Fruit fly (Drosophila melanogaster): ENCODE measurements around the gene Ilp4.
"Not testable (repeated sequence)": the region's sequence is repeated elsewhere in the genome, so short reads cannot be mapped to it uniquely, and the experiment has no call there.

Gene Ilp4

DNA sequence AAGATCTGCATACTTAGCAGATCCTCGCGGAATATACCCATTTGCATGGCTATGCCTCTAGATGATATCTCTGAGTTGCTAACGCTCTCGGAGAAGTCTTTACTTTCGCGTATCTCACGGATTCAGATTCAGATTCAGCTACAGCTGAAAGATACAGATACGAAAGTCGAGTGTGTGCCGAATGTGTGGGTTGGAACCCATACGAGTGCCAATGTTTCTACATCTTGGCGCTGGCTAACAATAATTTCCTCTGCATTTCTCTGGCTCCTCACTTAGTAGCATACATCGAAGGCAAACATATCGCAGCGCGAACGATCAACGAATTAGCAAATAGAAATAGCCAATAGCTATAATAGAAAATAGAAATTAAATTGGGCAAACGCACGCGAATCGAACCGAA lies 25.1 kb upstream of the Ilp4 start:
- TF ChIP-seq noc (tag; optimal IDR thresholded peaks at IDR 0.05) = no peak

DNA sequence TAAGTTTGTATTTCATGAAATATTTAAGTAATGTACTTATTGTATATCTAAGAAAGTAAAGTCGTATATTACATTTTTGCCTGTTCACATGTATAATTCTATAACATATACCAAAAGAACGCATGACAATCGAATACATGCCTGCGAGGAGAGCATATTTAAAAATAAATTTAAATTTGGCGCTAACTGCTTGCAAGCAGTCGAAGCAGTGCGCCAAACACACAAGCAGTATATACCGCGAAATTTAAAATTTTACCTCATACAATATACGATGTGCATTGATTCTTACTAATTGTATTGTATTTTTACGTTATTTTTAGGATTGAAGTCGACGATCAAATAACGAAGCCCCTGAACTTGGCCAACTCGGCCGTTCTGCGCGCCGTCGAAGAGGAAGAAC lies 20.2 kb upstream of the Ilp4 start:
- TF ChIP-seq noc (tag; optimal IDR thresholded peaks at IDR 0.05) = no peak

DNA sequence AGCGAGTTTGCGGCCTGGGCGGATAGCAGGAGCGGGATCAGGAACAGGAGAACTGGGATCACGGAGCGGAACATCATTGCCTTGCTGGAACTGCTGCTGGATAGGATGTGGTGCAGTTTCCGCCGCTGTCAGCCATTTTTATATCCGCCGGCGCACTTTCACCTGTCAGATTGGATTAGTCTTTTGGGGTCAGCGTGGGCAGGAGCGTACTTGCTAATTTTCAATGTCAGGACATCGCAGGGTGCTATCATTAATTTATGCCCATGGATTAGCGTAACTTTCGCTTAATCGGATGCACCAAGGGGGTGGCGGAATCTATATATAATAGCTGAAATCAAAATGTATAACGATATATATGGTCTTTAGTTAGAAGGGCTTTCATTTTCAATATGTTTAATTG lies 19.7 kb upstream of the Ilp4 start, which contains the start of gene Ilp5:
TSS of gene Ilp5 (minus strand) at position 101 of the 400 bp plus-strand sequence.
- no peak for TF ChIP-seq noc (tag; optimal IDR thresholded peaks at IDR 0.05)

DNA sequence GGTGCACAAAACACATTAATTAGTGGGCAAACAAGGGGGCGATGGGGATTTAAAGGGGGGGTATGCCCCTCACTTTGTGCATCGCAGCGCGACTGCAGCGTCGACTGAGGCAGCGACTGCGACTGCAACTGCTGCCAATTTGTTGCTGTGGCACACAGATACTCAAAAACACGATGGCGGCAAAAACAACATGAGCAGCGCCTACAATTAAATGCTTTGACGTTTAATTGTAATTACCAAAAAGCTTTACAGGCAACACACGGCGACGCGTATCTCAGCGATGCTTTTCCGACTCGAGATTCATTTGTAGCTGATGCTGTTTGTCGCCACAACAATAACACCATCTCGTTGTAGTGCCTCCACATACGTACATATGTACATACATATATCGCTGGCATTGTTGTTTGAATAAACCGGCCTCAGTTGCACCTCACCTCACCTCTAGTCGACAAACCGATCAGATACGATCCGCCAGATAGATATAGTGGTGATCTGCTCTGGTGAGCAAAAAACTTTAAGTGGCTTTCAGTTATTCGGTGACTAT lies 17.1 kb upstream of the Ilp4 start:
- TF ChIP-seq noc (tag; optimal IDR thresholded peaks at IDR 0.05) = no peak

DNA sequence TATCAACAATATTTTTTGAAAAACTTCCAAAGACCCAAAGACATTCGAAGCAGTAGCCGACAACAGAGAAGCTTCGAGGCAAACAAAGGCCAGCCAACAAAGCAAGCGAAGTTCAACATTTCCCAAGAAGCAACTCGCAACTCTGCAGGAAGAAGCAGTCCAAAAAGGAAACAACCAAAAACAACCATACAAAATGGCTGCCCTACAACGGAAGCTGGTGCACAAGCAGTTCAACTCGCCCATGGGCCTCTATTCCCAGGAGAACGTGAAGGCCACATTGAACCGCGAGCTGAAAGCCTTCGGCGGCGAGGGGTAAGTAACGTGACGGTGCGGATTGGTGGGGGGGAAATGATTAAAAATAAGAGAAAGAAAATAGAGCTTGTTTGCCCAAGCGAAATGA lies 16.2 kb upstream of the Ilp4 start:
- TF ChIP-seq noc (tag; optimal IDR thresholded peaks at IDR 0.05) = no peak

DNA sequence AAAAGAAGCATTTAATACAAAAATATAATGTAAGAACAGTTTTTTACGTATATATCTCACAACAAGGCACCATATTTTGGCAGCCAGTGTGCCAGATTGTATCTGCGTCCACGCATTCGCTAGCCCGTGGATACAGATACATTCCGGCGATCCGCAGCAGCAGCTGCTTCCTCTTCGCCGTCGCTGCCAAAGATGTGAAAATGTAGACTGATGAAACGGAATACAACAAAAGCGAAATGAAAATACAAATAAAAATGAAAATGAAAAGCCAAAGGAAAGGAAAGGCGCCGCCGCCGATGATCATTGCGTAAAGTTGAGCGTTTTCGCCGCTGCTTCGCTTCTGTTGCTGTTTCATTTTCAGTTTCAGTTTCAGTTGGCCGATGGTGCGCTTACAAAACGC lies 11.6 kb upstream of the Ilp4 start:
- TF ChIP-seq noc (tag; optimal IDR thresholded peaks at IDR 0.05) = no peak

DNA sequence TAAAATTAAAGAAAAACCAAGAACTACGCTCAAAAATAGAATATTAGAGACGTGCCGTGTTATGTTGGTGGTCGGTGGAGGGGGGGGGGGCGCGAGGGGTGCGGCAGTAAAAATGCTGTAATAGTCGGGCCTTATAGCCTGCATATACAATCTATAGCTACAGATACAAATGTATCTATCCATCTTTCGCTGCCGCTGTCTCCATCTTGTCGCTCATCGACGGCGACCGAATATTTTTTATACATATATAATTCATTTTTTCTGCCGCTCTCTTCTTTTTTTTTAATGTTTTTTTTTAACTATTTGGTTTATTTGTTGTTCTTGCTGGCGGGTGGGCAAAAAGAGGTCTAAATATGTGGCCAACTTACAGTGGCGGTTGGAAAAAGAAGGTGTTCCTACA lies 10.6 kb upstream of the Ilp4 start:
- no peak for TF ChIP-seq noc (tag; optimal IDR thresholded peaks at IDR 0.05)

DNA sequence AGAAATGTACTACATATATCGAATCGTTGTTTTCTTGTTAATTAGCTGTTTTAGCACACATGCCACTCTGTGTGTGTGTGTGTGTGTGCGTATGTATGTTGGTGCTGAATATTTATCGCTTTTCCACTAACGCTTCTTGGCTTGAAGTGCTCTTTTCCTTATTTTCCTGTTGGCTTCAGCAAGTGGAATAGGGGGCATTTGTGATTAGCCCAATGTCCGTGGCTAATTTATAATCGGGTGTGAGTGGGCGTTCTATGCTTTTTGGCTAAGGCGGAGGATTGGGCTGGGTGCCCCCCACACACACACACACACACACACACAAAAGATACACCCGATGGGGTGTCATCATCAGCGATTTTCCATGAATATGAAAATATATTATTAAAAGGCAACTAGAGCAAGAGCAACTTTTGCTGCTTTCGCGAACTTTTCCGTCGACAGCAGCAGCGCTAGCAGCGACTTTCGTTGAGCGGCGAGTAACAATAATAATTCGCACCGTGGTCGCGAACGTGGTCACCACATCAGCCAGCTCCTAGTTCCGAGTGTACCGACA lies 9.4 kb upstream of the Ilp4 start, which contains the start of gene CG43897:
TSS of gene CG43897 (plus strand) at position 503 of the 553 bp plus-strand sequence.
- no peak for TF ChIP-seq noc (tag; optimal IDR thresholded peaks at IDR 0.05)

DNA sequence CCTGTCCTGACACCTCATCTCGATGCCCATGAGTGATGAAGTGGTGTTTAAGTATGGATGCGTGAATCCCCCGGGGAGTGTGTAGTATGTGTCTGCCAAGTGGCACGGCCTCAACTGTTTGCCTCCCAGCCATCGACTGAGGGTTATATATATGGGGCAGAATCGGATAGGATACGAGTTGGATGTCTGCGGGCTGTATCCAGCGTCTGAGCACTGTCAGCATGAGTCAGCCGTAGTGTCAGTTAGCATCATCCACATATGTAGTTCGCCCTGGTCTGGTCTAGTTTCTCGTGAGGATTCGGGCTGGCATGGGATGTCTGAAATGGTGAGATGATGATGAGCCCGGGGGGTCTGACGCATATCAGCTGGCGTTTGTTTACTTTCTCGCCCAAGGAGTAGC lies 2.0 kb downstream of the Ilp4 start, which contains the start of gene Ilp3:
TSS of gene Ilp3 (minus strand) at position 101 of the 400 bp plus-strand sequence.
- TF ChIP-seq noc (tag; optimal IDR thresholded peaks at IDR 0.05) = no peak

DNA sequence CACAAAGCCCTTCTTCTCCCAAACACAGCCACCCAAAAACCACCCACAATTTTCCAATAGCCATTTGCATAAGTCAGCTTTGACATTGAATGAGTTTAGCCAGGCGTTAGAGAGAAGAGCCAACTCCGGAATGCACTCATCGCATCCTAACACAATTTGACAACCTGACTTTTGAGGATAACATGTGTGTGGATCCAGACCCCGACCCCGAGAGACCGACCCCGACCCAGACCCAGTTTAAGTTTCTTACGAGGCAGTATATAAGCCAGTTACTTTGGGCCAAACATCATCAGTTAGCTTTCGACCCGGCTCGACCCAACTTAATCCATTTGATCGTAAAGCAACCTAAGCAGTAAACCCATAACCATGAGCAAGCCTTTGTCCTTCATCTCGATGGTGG lies 4.7 kb downstream of the Ilp4 start, which contains the start of gene Ilp2:
TSS of gene Ilp2 (plus strand) at position 301 of the 400 bp plus-strand sequence.
- TF ChIP-seq noc (tag; optimal IDR thresholded peaks at IDR 0.05) = no peak

DNA sequence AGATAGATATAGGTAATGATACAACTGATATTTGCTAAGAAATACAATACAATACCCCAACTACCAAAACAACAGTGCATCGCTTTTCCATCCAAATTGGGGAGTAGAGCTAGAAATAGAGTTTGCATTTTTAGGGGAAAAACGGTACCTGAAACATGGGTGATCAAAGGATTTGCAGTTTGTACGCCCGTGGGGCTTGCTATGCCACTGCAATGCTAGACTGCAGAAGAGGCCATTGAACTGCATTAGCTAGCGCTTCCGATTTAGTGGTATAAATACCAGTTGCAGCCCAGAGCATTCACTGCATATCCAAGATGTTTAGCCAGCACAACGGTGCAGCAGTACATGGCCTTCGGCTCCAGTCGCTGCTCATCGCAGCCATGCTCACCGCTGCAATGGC lies 5.9 kb downstream of the Ilp4 start, which contains the start of gene Ilp1:
TSS of gene Ilp1 (plus strand) at position 301 of the 400 bp plus-strand sequence.
- not testable (repeated sequence) for TF ChIP-seq noc (tag; optimal IDR thresholded peaks at IDR 0.05)

DNA sequence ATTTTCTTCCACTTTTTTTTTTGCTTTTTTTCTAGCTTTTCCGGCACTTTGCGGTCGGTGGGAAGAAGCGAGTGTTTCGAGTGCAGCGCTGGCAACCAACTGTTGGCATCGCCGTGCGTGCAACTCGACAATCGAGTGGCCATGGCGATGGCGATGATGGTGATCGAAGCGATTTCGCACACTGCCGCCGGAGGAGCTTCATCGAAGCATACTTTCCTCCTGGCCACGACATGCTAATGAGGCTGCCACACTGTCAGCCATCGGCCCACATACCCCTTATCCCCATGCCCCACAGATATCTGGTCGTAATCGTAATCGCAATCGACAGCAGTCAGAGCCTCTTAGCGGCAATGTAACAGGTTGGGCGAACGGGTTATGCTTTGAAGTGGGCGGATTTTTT lies 6.5 kb downstream of the Ilp4 start, which contains the start of gene Zasp67:
TSS of gene Zasp67 (minus strand) at position 101 of the 400 bp plus-strand sequence.
- no peak for TF ChIP-seq noc (tag; optimal IDR thresholded peaks at IDR 0.05)

DNA sequence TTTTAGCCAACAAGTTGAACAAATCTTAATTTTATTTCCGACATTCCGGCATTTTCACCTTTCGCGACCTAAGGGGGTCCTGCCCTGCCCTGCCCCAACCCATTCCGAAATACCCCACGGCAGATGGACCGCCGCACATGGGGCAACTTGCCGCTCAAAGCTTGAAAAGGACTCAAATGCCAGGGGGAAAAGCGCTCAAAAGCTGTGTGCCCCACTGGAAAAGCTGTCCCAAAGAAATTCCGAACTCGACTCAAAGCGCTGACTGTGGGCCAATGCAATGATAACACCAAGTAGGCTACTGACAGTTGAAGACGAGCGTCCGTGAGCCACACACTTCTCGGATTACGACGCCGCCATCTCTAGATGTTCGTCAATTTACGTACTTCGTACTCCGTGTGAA lies 17.3 kb downstream of the Ilp4 start, which contains the start of gene CG32052:
TSS of gene CG32052 (plus strand) at position 301 of the 400 bp plus-strand sequence.
- no peak for TF ChIP-seq noc (tag; optimal IDR thresholded peaks at IDR 0.05)

DNA sequence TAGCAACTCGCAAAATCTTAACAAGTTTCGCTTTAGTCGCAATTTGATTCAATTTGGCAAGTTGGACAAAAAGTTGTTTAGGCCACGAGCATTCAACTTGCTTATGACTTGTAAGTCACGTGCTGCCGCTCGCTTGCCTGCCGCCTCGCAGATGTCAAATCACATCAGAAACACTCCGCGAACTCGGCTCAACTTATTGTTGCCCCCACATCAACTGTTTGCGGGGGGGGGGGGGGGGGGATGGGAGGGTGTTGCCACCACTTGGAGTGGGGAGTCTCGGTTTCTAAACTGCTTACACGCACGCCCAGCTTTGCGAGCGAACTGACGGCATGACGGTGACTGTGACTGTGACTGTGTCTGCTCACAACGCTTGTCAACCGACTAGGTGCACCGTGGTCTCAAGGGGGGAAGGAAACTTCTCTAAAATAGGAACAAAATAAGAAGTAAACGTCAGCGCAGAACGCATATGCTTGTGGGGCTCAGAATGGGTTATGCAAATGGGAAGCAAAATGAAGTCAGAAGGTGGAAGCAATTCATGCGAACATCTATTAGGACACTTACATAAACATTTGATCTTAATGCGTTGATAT lies 27.2 kb downstream of the Ilp4 start:
- TF ChIP-seq noc (tag; optimal IDR thresholded peaks at IDR 0.05) = no peak

DNA sequence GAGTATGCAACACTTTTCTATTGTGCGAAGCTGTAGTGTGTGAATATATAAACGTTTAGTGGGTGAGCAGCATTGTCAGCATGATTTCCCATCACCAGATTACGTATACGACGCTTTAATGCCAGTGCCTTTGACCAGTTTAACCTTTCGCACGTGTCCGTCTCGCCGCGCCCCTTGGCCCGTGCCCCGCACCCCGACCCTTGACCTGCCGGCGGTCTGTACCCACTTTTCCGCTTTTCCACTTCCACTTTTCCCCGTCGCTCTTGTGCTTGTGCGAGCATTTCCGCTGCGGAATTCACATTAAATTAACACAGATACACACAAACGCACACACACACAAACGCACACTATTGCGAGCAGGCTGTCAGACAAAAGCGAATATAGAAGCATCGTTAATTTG lies 28.3 kb downstream of the Ilp4 start:
- TF ChIP-seq noc (tag; optimal IDR thresholded peaks at IDR 0.05) = no peak

DNA sequence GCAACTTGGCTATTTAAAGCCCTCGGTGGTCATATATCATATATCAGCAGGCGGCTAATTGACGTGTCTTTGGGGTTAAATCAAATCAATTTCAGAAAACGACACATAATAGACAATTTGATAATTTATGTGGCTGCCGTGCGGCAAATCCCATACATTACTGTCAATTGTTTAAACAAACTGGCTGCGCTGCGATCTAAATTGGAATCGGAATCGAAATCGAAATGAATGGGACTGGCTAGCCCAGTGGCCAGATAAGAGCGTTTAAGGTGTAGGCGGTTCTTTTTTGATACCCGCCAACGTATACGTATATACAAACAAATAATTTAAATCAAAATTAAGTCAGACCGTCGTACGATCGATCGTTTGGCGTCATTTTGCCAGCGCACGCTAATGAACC lies 35.7 kb downstream of the Ilp4 start:
- peak; percentile 71 for TF ChIP-seq noc (tag; optimal IDR thresholded peaks at IDR 0.05)
